Worm (Caenorhabditis elegans): Measurements from ENCODE around the gene daf-36.

Gene daf-36

DNA sequence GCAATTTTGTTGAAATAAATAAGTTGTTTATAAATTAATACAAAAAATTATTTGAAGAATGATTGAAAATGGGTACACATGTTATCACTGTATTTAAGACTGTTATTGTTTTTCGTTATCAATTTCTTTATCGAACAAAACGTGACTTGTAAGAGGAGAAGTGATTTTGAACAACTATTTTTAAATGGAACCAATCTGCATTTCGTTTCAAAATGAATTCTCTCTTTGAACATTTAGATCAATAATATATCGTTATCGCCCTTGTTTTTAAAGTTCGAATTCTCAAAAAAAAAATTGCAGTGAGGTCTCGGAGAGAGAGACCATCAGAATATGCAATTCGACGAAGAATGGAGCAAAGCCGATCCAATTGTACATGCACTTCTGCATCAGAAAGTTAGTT, 46.3 kb downstream of the daf-36 start, which contains the start of gene cul-5:
Gene cul-5 (plus strand): TSS at position 301 of the 400 bp plus-strand sequence.
- TF ChIP-seq elt-2 (tag; optimal IDR thresholded peaks at IDR 0.05) (peak; percentile 41), lin-35 (GFP tag; optimal IDR thresholded peaks at IDR 0.05) (no peak), ztf-4 (tag; optimal IDR thresholded peaks at IDR 0.05) (no peak)

DNA sequence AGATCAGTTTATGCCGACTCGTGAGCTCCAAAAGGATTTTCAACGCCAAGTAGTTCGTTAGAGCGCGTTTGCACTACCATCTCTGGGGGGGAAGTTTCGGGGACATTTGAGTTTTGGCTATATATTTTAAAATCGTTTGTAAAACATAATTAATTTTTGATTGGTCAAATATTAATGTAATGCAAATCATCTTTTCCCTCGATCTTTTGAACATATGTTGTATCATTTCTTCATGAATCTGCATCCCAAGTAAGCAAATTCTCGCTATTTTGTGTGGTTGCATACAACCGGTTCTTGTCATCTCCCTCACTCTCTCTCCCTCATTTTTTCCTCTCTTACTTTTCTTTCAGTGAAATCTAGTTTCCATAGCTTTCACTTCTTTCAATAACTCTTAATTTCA, 47.3 kb downstream of the daf-36 start:
- peak; percentile 34 for TF ChIP-seq skn-1 (tag; optimal IDR thresholded peaks at IDR 0.05)
- peak; percentile 78 for TF ChIP-seq ceh-63 (GFP tag; optimal IDR thresholded peaks at IDR 0.05)
- no peak for TF ChIP-seq Y116A8C.19 (tag; optimal IDR thresholded peaks at IDR 0.05; ENCODE audit: borderline replicate concordance)
- TF ChIP-seq mef-2 (tag; optimal IDR thresholded peaks at IDR 0.05) = no peak
- peak; percentile 32 to 56 (median 39) for TF ChIP-seq dpl-1 (GFP tag; optimal IDR thresholded peaks at IDR 0.05)
- peak; percentile 29 for TF ChIP-seq rnt-1 (tag; optimal IDR thresholded peaks at IDR 0.05)
- peak; percentile 23 for TF ChIP-seq nhr-237 (tag; optimal IDR thresholded peaks at IDR 0.05)
- TF ChIP-seq sox-4 (tag; optimal IDR thresholded peaks at IDR 0.05) = peak; percentile 41
- TF ChIP-seq nhr-19 (GFP tag; conservative IDR thresholded peaks at IDR 0.05) = peak; percentile 77
- peak; percentile 95 for TF ChIP-seq blmp-1 (tag; optimal IDR thresholded peaks at IDR 0.05)
- peak; percentile 80 for TF ChIP-seq nhr-90 (tag; optimal IDR thresholded peaks at IDR 0.05; ENCODE audit: poor library complexity)
- no peak for TF ChIP-seq unc-98 (GFP tag; IDR thresholded peaks at IDR 0.05)
- TF ChIP-seq isw-1 (GFP tag; IDR thresholded peaks at IDR 0.05) = peak; percentile 63
- TF ChIP-seq unc-86 (tag; optimal IDR thresholded peaks at IDR 0.05) = peak; percentile 53
- peak; percentile 15 for TF ChIP-seq sup-37 (GFP tag; optimal IDR thresholded peaks at IDR 0.05)
- TF ChIP-seq vab-15 (tag; optimal IDR thresholded peaks at IDR 0.05) = peak; percentile 62
- peak; percentile 34 for TF ChIP-seq fkh-4 (tag; optimal IDR thresholded peaks at IDR 0.05; ENCODE audit: borderline replicate concordance)
- peak; percentile 78 for TF ChIP-seq pax-3 (tag; optimal IDR thresholded peaks at IDR 0.05)
- peak; percentile 41 for TF ChIP-seq pag-3 (tag; optimal IDR thresholded peaks at IDR 0.05; ENCODE audit: borderline replicate concordance, insufficient read depth)
- peak; percentile 52 for TF ChIP-seq C04F5.9 (tag; optimal IDR thresholded peaks at IDR 0.05)
- TF ChIP-seq F16B12.6 (tag; optimal IDR thresholded peaks at IDR 0.05) = no peak
- peak; percentile 85 for TF ChIP-seq fkh-8 (tag; optimal IDR thresholded peaks at IDR 0.05)
- TF ChIP-seq tbx-2 (tag; optimal IDR thresholded peaks at IDR 0.05) = peak; percentile 75
- peak; percentile 44 for TF ChIP-seq C16A3.4 (tag; optimal IDR thresholded peaks at IDR 0.05)
- no peak for TF ChIP-seq unc-30 (tag; optimal IDR thresholded peaks at IDR 0.05)
- TF ChIP-seq ceh-90 (tag; optimal IDR thresholded peaks at IDR 0.05) = peak; percentile 35
- TF ChIP-seq tlp-1 (tag; optimal IDR thresholded peaks at IDR 0.05) = no peak
- TF ChIP-seq snpc-4 (tag; optimal IDR thresholded peaks at IDR 0.05) = peak; percentile 54
- peak; percentile 52 to 81 for TF ChIP-seq lsy-2 (tag; optimal IDR thresholded peaks at IDR 0.05)
- peak; percentile 50 to 76 for TF ChIP-seq lin-35 (GFP tag; optimal IDR thresholded peaks at IDR 0.05)
- TF ChIP-seq efl-3 (GFP tag; optimal IDR thresholded peaks at IDR 0.05) = no peak
- TF ChIP-seq ets-5 (GFP tag; IDR thresholded peaks at IDR 0.05) = no peak
- peak; percentile 39 for TF ChIP-seq jun-1 (tag; optimal IDR thresholded peaks at IDR 0.05)
- no peak for TF ChIP-seq alr-1 (tag; optimal IDR thresholded peaks at IDR 0.05; ENCODE audit: borderline replicate concordance)
- no peak for TF ChIP-seq ceh-8 (GFP tag; optimal IDR thresholded peaks at IDR 0.05)
- TF ChIP-seq swsn-7 (tag; optimal IDR thresholded peaks at IDR 0.05) = peak; percentile 71
- TF ChIP-seq elt-2 (tag; optimal IDR thresholded peaks at IDR 0.05) = peak; percentile 24
- TF ChIP-seq ztf-11 (tag; optimal IDR thresholded peaks at IDR 0.05) = peak in 1 of 2 experiments; percentile 60
- peak; percentile 41 for TF ChIP-seq lin-15B (tag; optimal IDR thresholded peaks at IDR 0.05)
- TF ChIP-seq fkh-10 (GFP tag; optimal IDR thresholded peaks at IDR 0.05) = no peak
- TF ChIP-seq ceh-88 (GFP tag; IDR thresholded peaks at IDR 0.05) = peak; percentile 59
- TF ChIP-seq snu-23 (GFP tag; optimal IDR thresholded peaks at IDR 0.05) = peak; percentile 81
- TF ChIP-seq nhr-47 (tag; optimal IDR thresholded peaks at IDR 0.05) = peak; percentile 85
- TF ChIP-seq nhr-77 (tag; optimal IDR thresholded peaks at IDR 0.05) = peak; percentile 70
- peak; percentile 73 for TF ChIP-seq dsc-1 (tag; optimal IDR thresholded peaks at IDR 0.05)
- no peak for TF ChIP-seq nhr-12 (tag; optimal IDR thresholded peaks at IDR 0.05)
- no peak for TF ChIP-seq nhr-28 (tag; optimal IDR thresholded peaks at IDR 0.05)
- TF ChIP-seq nhr-20 (tag; optimal IDR thresholded peaks at IDR 0.05) = peak; percentile 85
- TF ChIP-seq nhr-85 (tag) = peak; percentile 90

Measured in whole organism, L1 larva.